Worm (Caenorhabditis elegans): Measurements from ENCODE around the gene ZK596.2.

ZK596.2 gene

ce11 chrIV:10933777-10934546 is 24.9 kb upstream of the ZK596.2 start (continued):
- TF ChIP-seq nhr-237 (tag; optimal IDR thresholded peaks at IDR 0.05) (no peak), C16A3.4 (tag; optimal IDR thresholded peaks at IDR 0.05) (no peak), efl-1 (optimal IDR thresholded peaks at IDR 0.05) (no peak), efl-1 (GFP tag; optimal IDR thresholded peaks at IDR 0.05 in 1 of 2) (peak in 1 of 2 experiments; percentile 80), sptf-1 (tag; optimal IDR thresholded peaks at IDR 0.05) (no peak), jun-1 (tag; optimal IDR thresholded peaks at IDR 0.05) (no peak), tlp-1 (tag; optimal IDR thresholded peaks at IDR 0.05) (no peak), zip-4 (GFP tag; optimal IDR thresholded peaks at IDR 0.05) (peak; percentile 16), lsy-2 (tag; optimal IDR thresholded peaks at IDR 0.05) (peak in 1 of 2 experiments; percentile 15), tbx-2 (tag; optimal IDR thresholded peaks at IDR 0.05) (no peak), aly-2 (tag; optimal IDR thresholded peaks at IDR 0.05) (no peak), lin-15B (tag; optimal IDR thresholded peaks at IDR 0.05) (no peak), C04F5.9 (tag; optimal IDR thresholded peaks at IDR 0.05) (no peak), hlh-17 (GFP tag; optimal IDR thresholded peaks at IDR 0.05; ENCODE audit: borderline replicate concordance) (no peak), ceh-88 (GFP tag; IDR thresholded peaks at IDR 0.05) (peak; percentile 44; the same call in 1 of the 2 replicates), nhr-71 (tag; optimal IDR thresholded peaks at IDR 0.05) (peak; percentile 57), ama-1 (optimal IDR thresholded peaks at IDR 0.05) (peak; percentile 84), mef-2 (tag; optimal IDR thresholded peaks at IDR 0.05) (no peak), fkh-8 (tag; optimal IDR thresholded peaks at IDR 0.05) (no peak), ztf-4 (tag; optimal IDR thresholded peaks at IDR 0.05) (no peak), sup-37 (GFP tag; optimal IDR thresholded peaks at IDR 0.05) (no peak), lin-35 (GFP tag; optimal IDR thresholded peaks at IDR 0.05) (no peak), nhr-90 (tag; optimal IDR thresholded peaks at IDR 0.05; ENCODE audit: poor library complexity) (peak; percentile 39), hlh-4 (tag; optimal IDR thresholded peaks at IDR 0.05) (no peak), Y116A8C.19 (tag; optimal IDR thresholded peaks at IDR 0.05; ENCODE audit: borderline replicate concordance) (no peak)

- TF ChIP-seq jun-1 (tag; optimal IDR thresholded peaks at IDR 0.05) (peak; percentile 67), unc-98 (GFP tag; IDR thresholded peaks at IDR 0.05) (no peak), rnt-1 (tag; optimal IDR thresholded peaks at IDR 0.05) (peak; percentile 80), nhr-47 (tag; optimal IDR thresholded peaks at IDR 0.05) (peak; percentile 72), dpl-1 (GFP tag; optimal IDR thresholded peaks at IDR 0.05) (peak; percentile 69 to 79 (median 69)), dsc-1 (tag; optimal IDR thresholded peaks at IDR 0.05) (peak; percentile 48), nhr-84 (tag; optimal IDR thresholded peaks at IDR 0.05) (no peak), ets-5 (GFP tag; IDR thresholded peaks at IDR 0.05) (no peak), nhr-90 (tag; optimal IDR thresholded peaks at IDR 0.05; ENCODE audit: poor library complexity) (peak; percentile 20), skn-1 (tag; optimal IDR thresholded peaks at IDR 0.05) (peak; percentile 73), hpl-2 (GFP tag; optimal IDR thresholded peaks at IDR 0.05) (peak; percentile 41), tlp-1 (tag; optimal IDR thresholded peaks at IDR 0.05) (no peak), fos-1 (tag; optimal IDR thresholded peaks at IDR 0.05) (peak; percentile 45), ceh-82 (tag; optimal IDR thresholded peaks at IDR 0.05) (peak; percentile 53 to 73 (median 63)), tbx-2 (tag; optimal IDR thresholded peaks at IDR 0.05) (peak; percentile 62), nhr-28 (tag; optimal IDR thresholded peaks at IDR 0.05) (no peak), efl-3 (GFP tag; optimal IDR thresholded peaks at IDR 0.05) (no peak), sup-37 (GFP tag; optimal IDR thresholded peaks at IDR 0.05) (no peak), unc-130 (tag; optimal IDR thresholded peaks at IDR 0.05) (peak; percentile 9), hlh-17 (GFP tag; optimal IDR thresholded peaks at IDR 0.05; ENCODE audit: borderline replicate concordance) (no peak), Y116A8C.19 (tag; optimal IDR thresholded peaks at IDR 0.05; ENCODE audit: borderline replicate concordance) (no peak), C16A3.4 (tag; optimal IDR thresholded peaks at IDR 0.05) (peak; percentile 90), ceh-8 (GFP tag; optimal IDR thresholded peaks at IDR 0.05) (no peak), alr-1 (tag; optimal IDR thresholded peaks at IDR 0.05; ENCODE audit: borderline replicate concordance) (no peak), mef-2 (tag; optimal IDR thresholded peaks at IDR 0.05) (no peak), lin-14 (GFP tag; optimal IDR thresholded peaks at IDR 0.05) (peak; percentile 90), grh-1 (GFP tag; IDR thresholded peaks at IDR 0.05) (no peak), isw-1 (GFP tag; IDR thresholded peaks at IDR 0.05) (peak; percentile 62), egl-27 (tag; optimal IDR thresholded peaks at IDR 0.05) (peak in 1 of 2 experiments; percentile 3), C34B4.2 (tag; optimal IDR thresholded peaks at IDR 0.05) (no peak), lin-13 (GFP tag; optimal IDR thresholded peaks at IDR 0.05) (peak; percentile 68), sox-4 (tag; optimal IDR thresholded peaks at IDR 0.05) (no peak), swsn-7 (tag; optimal IDR thresholded peaks at IDR 0.05) (peak; percentile 72)
Observed at ce11 chrIV:10933062-10933552, 24.0 kb upstream of the ZK596.2 start, which contains the start of the genes dnc-1 and lsm-7. Gene dnc-1 (minus strand): TSS chrIV:10933203. Gene lsm-7 (plus strand): TSS chrIV:10933502.
